Fruit fly (Drosophila melanogaster) whole organism, wandering third instar larva: ENCODE measurements around the gene Lsm12a.

Source experiments
- Abd-B ChIP-seq: fragments of >200 bp; optimal IDR thresholded peaks from 2 replicates; lab custom pipeline; 2017; ENCODE audit warnings: missing biosample characterization, missing genetic modification characterization
- Dfd ChIP-seq: fragments of >200 bp; optimal IDR thresholded peaks from 2 replicates; lab custom pipeline; 2017; ENCODE audit warnings: missing biosample characterization, missing genetic modification characterization
- Hnf4 ChIP-seq: fragments of 200-800 bp; sonication (Bioruptor generic); optimal IDR thresholded peaks from 2 replicates; lab custom pipeline; 2016; ENCODE audit warnings: missing biosample characterization, mild to moderate bottlenecking, missing genetic modification characterization
- Hr78 ChIP-seq: fragments of >200 bp; optimal IDR thresholded peaks from 2 replicates; lab custom pipeline; 2017; ENCODE audit warnings: missing biosample characterization, missing genetic modification characterization
- Sp1 ChIP-seq: fragments of 200-800 bp; sonication (Bioruptor generic); optimal IDR thresholded peaks from 3 replicates; lab custom pipeline; 2019; ENCODE audit warnings: missing biosample characterization, mild to moderate bottlenecking, missing genetic modification characterization, moderate library complexity
- dsf ChIP-seq: sonication (Bioruptor generic); optimal IDR thresholded peaks from 2 replicates; lab custom pipeline; 2016; ENCODE audit warnings: missing biosample characterization, missing genetic modification characterization, borderline replicate concordance
- ey ChIP-seq: fragments of 200-800 bp; sonication (Bioruptor generic); optimal IDR thresholded peaks from 2 replicates; lab custom pipeline; 2016; ENCODE audit warnings: missing biosample characterization, missing genetic modification characterization
- fru ChIP-seq: fragments of 200-800 bp; sonication (Bioruptor generic); optimal IDR thresholded peaks from 3 replicates; lab custom pipeline; 2016; ENCODE audit warnings: missing biosample characterization, mild to moderate bottlenecking, missing genetic modification characterization
- h ChIP-seq: fragments of 200-800 bp; sonication (Bioruptor generic); optimal IDR thresholded peaks from 3 replicates; lab custom pipeline; 2016; ENCODE audit warnings: missing biosample characterization, mild to moderate bottlenecking, missing genetic modification characterization
- psq ChIP-seq: fragments of 200-800 bp; sonication (Bioruptor generic); optimal IDR thresholded peaks from 3 replicates; lab custom pipeline; 2017; ENCODE audit warnings: missing biosample characterization, mild to moderate bottlenecking, missing genetic modification characterization, moderate library complexity
- rgr ChIP-seq: fragments of 200-800 bp; sonication (Bioruptor generic); optimal IDR thresholded peaks from 3 replicates; lab custom pipeline; 2016; ENCODE audit warnings: missing biosample characterization, mild to moderate bottlenecking, missing genetic modification characterization

DNA sequence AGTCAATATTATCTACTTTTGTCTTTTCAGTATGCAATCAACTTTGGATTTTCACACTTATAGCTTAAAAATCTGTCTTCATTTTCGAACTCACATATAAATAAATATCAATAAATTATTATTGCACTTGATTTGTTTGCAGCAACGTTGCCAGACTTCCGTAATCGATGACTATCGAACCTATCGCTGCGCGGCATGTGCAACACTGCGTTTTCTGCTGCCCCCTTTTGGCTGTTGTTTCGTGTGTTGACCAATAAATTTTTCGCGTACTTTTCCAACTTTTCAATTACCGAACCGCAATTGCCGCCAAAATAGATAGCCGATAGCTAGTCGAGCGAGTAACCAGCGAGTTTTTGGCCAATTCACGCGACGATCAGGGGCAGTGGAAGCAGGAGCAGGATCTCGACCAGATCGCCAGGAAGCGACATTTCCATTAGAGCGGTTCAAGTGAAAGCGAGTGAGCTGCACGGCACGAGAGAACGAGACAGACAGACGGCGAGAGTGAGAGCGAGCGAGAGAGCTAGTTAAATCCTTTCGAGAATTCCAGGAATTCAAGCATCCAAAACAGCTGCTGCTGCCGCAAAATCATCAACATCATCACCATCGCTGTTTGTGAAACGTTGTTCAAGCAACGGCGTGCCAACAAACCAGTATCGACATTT lies at the start of gene Lsm12a:
- TF ChIP-seq ey (GFP tag; lab: Kevin White, UChicago) (no peak), h (no peak), psq (GFP tag; lab: Kevin White, UChicago) (peak; percentile 87), rgr (GFP tag; lab: Kevin White, UChicago) (no peak), Abd-B (GFP tag; lab: Kevin White, UChicago) (no peak), Dfd (no peak), Hr78 (GFP tag; lab: Kevin White, UChicago) (no peak), Sp1 (no peak), fru (no peak), dsf (GFP tag; lab: Kevin White, UChicago) (no peak), Hnf4 (no peak)
